Worm (Caenorhabditis elegans) whole organism, midembryonic: ENCODE data around the gene Y57E12AL.1.

Experiments used
- cog-1 ChIP-seq: sonication (generic microtip); optimal IDR thresholded peaks from 2 replicates; lab custom pipeline; 2016; ENCODE audit warnings: missing genetic modification characterization, missing compliant biosample characterization
- flt-1 ChIP-seq: fragments of 200-800 bp; sonication (Bioruptor generic); IDR thresholded peaks from 2 replicates; pipeline ENCODE4 v1.3.6; 2022; ENCODE audit warnings: missing genetic modification characterization, missing compliant biosample characterization
- klf-2 ChIP-seq: fragments of 200-800 bp; sonication (Bioruptor generic); conservative IDR thresholded peaks from 2 replicates; pipeline ENCODE4 v1.3.6; 2022; ENCODE audit warnings: missing genetic modification reagents, missing genetic modification characterization, missing compliant biosample characterization
- ref-1 ChIP-seq: fragments of 200-800 bp; sonication (Bioruptor generic); conservative IDR thresholded peaks from 2 replicates; pipeline ENCODE4 v1.3.6; 2022; ENCODE audit warnings: missing genetic modification reagents, missing genetic modification characterization, missing compliant biosample characterization
- tab-1 ChIP-seq: fragments of 200-800 bp; sonication (Bioruptor generic); IDR thresholded peaks from 2 replicates; pipeline ENCODE4 v1.3.6; 2022; ENCODE audit warnings: missing genetic modification characterization, missing compliant biosample characterization
- ztf-29 ChIP-seq: fragments of 200-800 bp; sonication (Bioruptor generic); IDR thresholded peaks from 2 replicates; pipeline ENCODE4 v1.3.6; 2022; ENCODE audit warnings: missing genetic modification reagents, missing genetic modification characterization, missing compliant biosample characterization

Y57E12AL.1 gene

ce11 chrV:7112223-7112622, 51.9 kb downstream of the Y57E12AL.1 start:
- TF ChIP-seq cog-1 (tag; lab: Kevin White, UChicago): no peak
- TF ChIP-seq ztf-29 (GFP tag; lab: Robert Waterston, UW): no peak
- no peak for TF ChIP-seq ref-1 (GFP tag; lab: Robert Waterston, UW)
- TF ChIP-seq klf-2 (GFP tag; lab: Robert Waterston, UW): no peak
- TF ChIP-seq flt-1 (GFP tag; lab: Robert Waterston, UW): no peak
- TF ChIP-seq tab-1 (GFP tag; lab: Robert Waterston, UW): no peak
